Worm (Caenorhabditis elegans) whole organism, early embryonic: ENCODE data around the gene T05G5.5.

Experiments used
- B0310.2 ChIP-seq: sonication (generic microtip); optimal IDR thresholded peaks from 2 replicates; lab custom pipeline; 2016; ENCODE audit warnings: mild to moderate bottlenecking, missing genetic modification characterization, missing compliant biosample characterization
- aly-1 ChIP-seq: sonication (generic microtip); optimal IDR thresholded peaks from 2 replicates; lab custom pipeline; 2016; ENCODE audit warnings: missing genetic modification characterization, missing compliant biosample characterization
- ama-1 ChIP-seq: fragments of 150-350 bp; optimal IDR thresholded peaks from 2 replicates; lab custom pipeline; 2014
- flt-1 ChIP-seq: fragments of 200-800 bp; sonication (Bioruptor generic); IDR thresholded peaks from 2 replicates; pipeline ENCODE4 v1.3.6; 2022; ENCODE audit warnings: missing genetic modification characterization, missing compliant biosample characterization
- hnd-1 ChIP-seq: sonication (generic microtip); optimal IDR thresholded peaks from 2 replicates; lab custom pipeline; 2016; ENCODE audit warnings: missing genetic modification characterization, missing compliant biosample characterization
- scrt-1 ChIP-seq: fragments of 200-800 bp; sonication (Bioruptor generic); IDR thresholded peaks from 2 replicates; pipeline ENCODE4 v1.3.6; 2022; ENCODE audit warnings: missing genetic modification characterization, missing compliant biosample characterization
- sea-1 ChIP-seq: fragments of 200-800 bp; sonication (Bioruptor generic); conservative IDR thresholded peaks from 2 replicates; pipeline ENCODE4 v1.3.6; 2022; ENCODE audit warnings: missing genetic modification characterization, missing compliant biosample characterization

DNA sequence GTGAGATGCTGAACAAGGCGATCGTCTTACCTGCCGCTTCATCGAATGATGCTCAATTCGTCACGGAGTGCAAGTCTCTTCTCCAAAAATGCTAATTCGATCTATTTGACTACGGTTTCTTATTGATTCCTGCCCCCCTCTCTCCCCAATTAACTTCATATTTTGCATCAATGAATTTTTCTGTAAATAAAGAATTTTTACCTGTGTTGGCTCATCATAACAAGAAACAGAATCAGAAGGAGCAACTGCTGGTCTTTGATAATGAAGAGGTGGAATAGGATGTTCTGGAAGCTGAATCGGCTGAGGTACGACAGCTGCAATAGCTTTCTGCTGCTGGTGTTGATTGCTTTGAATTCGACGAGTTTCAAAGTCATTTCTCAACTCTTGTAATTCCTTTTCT, 9.0 kb upstream of the T05G5.5 start:
- TF ChIP-seq B0310.2: no peak
- no peak for TF ChIP-seq ama-1
- TF ChIP-seq sea-1 (GFP tag; lab: Robert Waterston, UW): no peak
- no peak for TF ChIP-seq flt-1 (GFP tag; lab: Robert Waterston, UW)
- TF ChIP-seq scrt-1 (GFP tag; lab: Robert Waterston, UW): no peak
- TF ChIP-seq aly-1 (tag; lab: Kevin White, UChicago): no peak
- no peak for TF ChIP-seq hnd-1 (tag; lab: Kevin White, UChicago)
